Worm (Caenorhabditis elegans): Measurements from ENCODE around the gene Y51H4A.941.

DNA sequence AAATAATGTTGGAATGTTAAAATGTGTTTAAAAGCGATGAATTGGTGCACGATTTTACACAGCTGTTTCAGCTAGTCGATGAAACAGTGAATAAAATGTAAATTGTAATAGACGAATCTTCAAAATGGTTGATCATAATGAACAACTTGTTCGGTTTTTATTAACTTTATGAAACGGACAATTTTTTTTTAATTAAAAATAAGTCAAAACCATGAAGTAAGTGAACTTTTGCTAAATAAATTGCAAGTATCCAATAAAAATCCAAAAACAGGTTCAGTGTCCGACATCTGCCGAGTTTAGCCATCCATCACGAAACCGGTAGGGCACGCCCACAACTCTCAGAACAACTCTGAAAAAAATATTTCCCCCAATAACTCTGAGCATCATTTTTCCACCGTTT, 15.8 kb upstream of the Y51H4A.941 start:
- TF ChIP-seq ztf-29 (GFP tag; IDR thresholded peaks at IDR 0.05) (no peak), med-1 (GFP tag; optimal IDR thresholded peaks at IDR 0.05; ENCODE audit: insufficient read depth) (no peak), ref-1 (GFP tag; conservative IDR thresholded peaks at IDR 0.05) (no peak), klf-2 (GFP tag; conservative IDR thresholded peaks at IDR 0.05) (no peak), flt-1 (GFP tag; IDR thresholded peaks at IDR 0.05) (no peak)

All from whole organism, midembryonic.